Fruit fly (Drosophila melanogaster) whole organism, embryonic: ENCODE measurements around the gene Naam.

Source experiments
- CG10209 ChIP-seq: fragments of 200-800 bp; sonication (Bioruptor generic); optimal IDR thresholded peaks from 3 replicates; lab custom pipeline; 2017; ENCODE audit warnings: missing biosample characterization, mild to moderate bottlenecking, missing genetic modification characterization, missing genetic modification reagents
- CG10274 ChIP-seq: fragments of 200-800 bp; sonication (Bioruptor generic); optimal IDR thresholded peaks from 3 replicates; lab custom pipeline; 2017; ENCODE audit warnings: missing biosample characterization, mild to moderate bottlenecking, missing genetic modification characterization
- CG11504 ChIP-seq: fragments of 200-800 bp; sonication (Bioruptor generic); optimal IDR thresholded peaks from 3 replicates; lab custom pipeline; 2019; ENCODE audit warnings: missing biosample characterization, mild to moderate bottlenecking, missing genetic modification characterization, moderate library complexity
- CG11695 ChIP-seq: fragments of 200-800 bp; sonication (Bioruptor generic); IDR thresholded peaks from 3 replicates; pipeline ENCODE4 v1.3.6; 2022; ENCODE audit warnings: missing biosample characterization, missing genetic modification characterization
- CG12744 ChIP-seq: fragments of 200-800 bp; sonication (Bioruptor generic); optimal IDR thresholded peaks from 2 replicates; lab custom pipeline; 2016; ENCODE audit warnings: missing biosample characterization, missing genetic modification characterization
- CG12769 ChIP-seq: fragments of 200-800 bp; sonication (Bioruptor generic); optimal IDR thresholded peaks from 2 replicates; lab custom pipeline; 2019; ENCODE audit warnings: missing biosample characterization, mild to moderate bottlenecking, missing genetic modification characterization, moderate library complexity
- CG13296 ChIP-seq: fragments of 200-800 bp; sonication (Bioruptor generic); optimal IDR thresholded peaks from 3 replicates; lab custom pipeline; 2018; ENCODE audit warnings: missing biosample characterization, mild to moderate bottlenecking, missing genetic modification characterization
- CG14710 ChIP-seq: fragments of 200-800 bp; sonication (Bioruptor generic); optimal IDR thresholded peaks from 3 replicates; lab custom pipeline; 2019; ENCODE audit warnings: missing biosample characterization, mild to moderate bottlenecking, missing genetic modification characterization, moderate library complexity
- CG15073 ChIP-seq: fragments of 200-800 bp; sonication (Bioruptor generic); optimal IDR thresholded peaks from 2 replicates; lab custom pipeline; 2016; ENCODE audit warnings: missing biosample characterization, missing genetic modification characterization
- CG15479 ChIP-seq: fragments of 200-800 bp; sonication (Bioruptor generic); optimal IDR thresholded peaks from 3 replicates; lab custom pipeline; 2019; ENCODE audit warnings: missing biosample characterization, mild to moderate bottlenecking, missing genetic modification characterization, moderate library complexity
- CG15696 ChIP-seq: fragments of 200-800 bp; sonication (Bioruptor generic); optimal IDR thresholded peaks from 2 replicates; lab custom pipeline; 2019; ENCODE audit warnings: missing biosample characterization, mild to moderate bottlenecking, missing genetic modification characterization, moderate library complexity
- CG1647 ChIP-seq: fragments of 200-800 bp; sonication (Bioruptor generic); optimal IDR thresholded peaks from 3 replicates; lab custom pipeline; 2016; ENCODE audit warnings: missing biosample characterization, missing genetic modification characterization
- CG17568 ChIP-seq: fragments of 200-800 bp; sonication (Bioruptor generic); optimal IDR thresholded peaks from 2 replicates; lab custom pipeline; 2018; ENCODE audit warnings: missing biosample characterization, mild to moderate bottlenecking, missing genetic modification characterization, moderate library complexity
- CG18619 ChIP-seq: fragments of 200-800 bp; sonication (Bioruptor generic); optimal IDR thresholded peaks from 3 replicates; lab custom pipeline; 2017; ENCODE audit warnings: missing biosample characterization, mild to moderate bottlenecking, missing genetic modification characterization
- CG2712 ChIP-seq: fragments of 200-800 bp; optimal IDR thresholded peaks from 3 replicates; lab custom pipeline; 2019; ENCODE audit warnings: missing biosample characterization, mild to moderate bottlenecking, missing genetic modification characterization, moderate library complexity
- CG31365 ChIP-seq: fragments of 200-800 bp; sonication (Bioruptor generic); optimal IDR thresholded peaks from 2 replicates; lab custom pipeline; 2018; ENCODE audit warnings: missing biosample characterization, mild to moderate bottlenecking, missing genetic modification characterization
- CG3995 ChIP-seq: fragments of 200-800 bp; sonication (Bioruptor generic); optimal IDR thresholded peaks from 3 replicates; lab custom pipeline; 2016; ENCODE audit warnings: missing biosample characterization, missing genetic modification characterization
- CG4820 ChIP-seq: fragments of 200-800 bp; sonication (Bioruptor generic); optimal IDR thresholded peaks from 3 replicates; lab custom pipeline; 2016; ENCODE audit warnings: missing biosample characterization, missing genetic modification characterization
- CG6654 ChIP-seq: fragments of 200-800 bp; sonication (Bioruptor generic); optimal IDR thresholded peaks from 2 replicates; lab custom pipeline; 2017; ENCODE audit warnings: missing biosample characterization, mild to moderate bottlenecking, missing genetic modification characterization
- CG6791 ChIP-seq: fragments of 200-800 bp; sonication (Bioruptor generic); IDR thresholded peaks from 3 replicates; pipeline ENCODE4 v1.3.6; 2022; ENCODE audit warnings: missing biosample characterization, missing genetic modification characterization; ENCODE audit not compliant: partially characterized antibody
- CG6854 ChIP-seq: fragments of 200-800 bp; sonication (Bioruptor generic); optimal IDR thresholded peaks from 3 replicates; lab custom pipeline; 2017; ENCODE audit warnings: missing biosample characterization, mild to moderate bottlenecking, missing genetic modification characterization
- CG9215 ChIP-seq: fragments of 200-800 bp; sonication (Bioruptor generic); IDR thresholded peaks from 2 replicates; pipeline ENCODE4 v1.3.6; 2022; ENCODE audit warnings: missing biosample characterization, missing genetic modification characterization
- CG9817 ChIP-seq: fragments of 200-800 bp; sonication (Bioruptor generic); optimal IDR thresholded peaks from 2 replicates; lab custom pipeline; 2018; ENCODE audit warnings: missing biosample characterization, mild to moderate bottlenecking, missing genetic modification characterization, moderate library complexity
- ERR ChIP-seq: fragments of 200-800 bp; sonication (Bioruptor generic); optimal IDR thresholded peaks from 2 replicates; lab custom pipeline; 2016; ENCODE audit warnings: missing biosample characterization, missing genetic modification characterization
- Ets65A ChIP-seq: fragments of 200-800 bp; sonication (Bioruptor generic); peaks from one replicate; lab custom pipeline; 2016; ENCODE audit warnings: missing biosample characterization, missing genetic modification characterization
- Hmr ChIP-seq: fragments of 200-800 bp; sonication (Bioruptor generic); optimal IDR thresholded peaks from 3 replicates; lab custom pipeline; 2017; ENCODE audit warnings: mild to moderate bottlenecking, missing biosample characterization, missing genetic modification reagents, missing genetic modification characterization
- Hr3 ChIP-seq: fragments of 200-800 bp; sonication (Bioruptor generic); optimal IDR thresholded peaks from 3 replicates; lab custom pipeline; 2016; ENCODE audit warnings: missing biosample characterization, missing genetic modification characterization
- MTF-1 ChIP-seq: fragments of 200-800 bp; sonication (Bioruptor generic); optimal IDR thresholded peaks from 2 replicates; lab custom pipeline; 2018; ENCODE audit warnings: missing biosample characterization, mild to moderate bottlenecking, missing genetic modification characterization, borderline replicate concordance
- PHDP ChIP-seq: fragments of 200-800 bp; sonication (Bioruptor generic); optimal IDR thresholded peaks from 3 replicates; lab custom pipeline; 2018; ENCODE audit warnings: missing biosample characterization, mild to moderate bottlenecking, missing genetic modification characterization, moderate library complexity
- Poxn ChIP-seq: fragments of 200-800 bp; sonication (Bioruptor generic); IDR thresholded peaks from 2 replicates; pipeline ENCODE4 v1.3.6; 2022; ENCODE audit warnings: missing biosample characterization, missing genetic modification characterization
- Rfx ChIP-seq: fragments of 200-800 bp; sonication (Bioruptor generic); IDR thresholded peaks from 2 replicates; pipeline ENCODE4 v1.3.6; 2022; ENCODE audit warnings: missing biosample characterization, missing genetic modification characterization
- Spps ChIP-seq: fragments of 200-800 bp; sonication (Bioruptor generic); optimal IDR thresholded peaks from 2 replicates; lab custom pipeline; 2018; ENCODE audit warnings: missing biosample characterization, mild to moderate bottlenecking, missing genetic modification characterization
- ara ChIP-seq: fragments of 200-800 bp; sonication (Bioruptor generic); IDR thresholded peaks from 2 replicates; pipeline ENCODE4 v1.3.6; 2022; ENCODE audit warnings: missing biosample characterization, missing genetic modification characterization
- bcd ChIP-seq: fragments of 200-800 bp; sonication (Bioruptor generic); optimal IDR thresholded peaks from 2 replicates; lab custom pipeline; 2017; ENCODE audit warnings: missing biosample characterization, mild to moderate bottlenecking, missing genetic modification characterization
- br ChIP-seq: fragments of >200 bp; optimal IDR thresholded peaks from 2 replicates; lab custom pipeline; 2017
- chinmo ChIP-seq: fragments of 200-800 bp; sonication (Bioruptor generic); IDR thresholded peaks from 4 replicates; pipeline ENCODE4 v1.3.6; 2022; ENCODE audit warnings: missing biosample characterization, missing genetic modification characterization; ENCODE audit not compliant: partially characterized antibody
- croc ChIP-seq: fragments of 200-800 bp; sonication (Bioruptor generic); conservative IDR thresholded peaks from 3 replicates; pipeline ENCODE4 v1.3.6; 2022; ENCODE audit warnings: missing biosample characterization, missing genetic modification characterization
- fd64A ChIP-seq: fragments of 200-800 bp; sonication (Bioruptor generic); optimal IDR thresholded peaks from 3 replicates; lab custom pipeline; 2018; ENCODE audit warnings: missing biosample characterization, mild to moderate bottlenecking, missing genetic modification characterization
- gfzf ChIP-seq: fragments of 200-800 bp; sonication (Bioruptor generic); optimal IDR thresholded peaks from 2 replicates; lab custom pipeline; 2016; ENCODE audit warnings: missing biosample characterization, mild to moderate bottlenecking, missing genetic modification characterization, moderate library complexity
- grn ChIP-seq: fragments of 200-800 bp; sonication (Bioruptor generic); optimal IDR thresholded peaks from 3 replicates; lab custom pipeline; 2017; ENCODE audit warnings: missing biosample characterization, missing genetic modification characterization
- gt ChIP-seq: fragments of 200-800 bp; sonication (Bioruptor generic); IDR thresholded peaks from 2 replicates; pipeline ENCODE4 v1.3.6; 2022; ENCODE audit warnings: missing biosample characterization, missing genetic modification characterization
- ind ChIP-seq: fragments of 200-800 bp; sonication (Bioruptor generic); optimal IDR thresholded peaks from 3 replicates; lab custom pipeline; 2016; ENCODE audit warnings: missing biosample characterization, missing genetic modification characterization
- insv ChIP-seq, 2 experiments: fragments of 200-800 bp; sonication (Bioruptor generic); optimal IDR thresholded peaks; 3 replicates each; lab custom pipeline; 2016 to 2018; ENCODE audit warnings: missing biosample characterization in 2 of 2, missing genetic modification characterization in 2 of 2
- jumu ChIP-seq: fragments of 200-800 bp; sonication (Bioruptor generic); optimal IDR thresholded peaks from 3 replicates; lab custom pipeline; 2016; ENCODE audit warnings: missing biosample characterization, missing genetic modification characterization
- nmo ChIP-seq: fragments of 200-800 bp; sonication (Bioruptor generic); optimal IDR thresholded peaks from 2 replicates; lab custom pipeline; 2018; ENCODE audit warnings: missing biosample characterization, mild to moderate bottlenecking, missing genetic modification characterization, moderate library complexity
- nom ChIP-seq: fragments of 200-800 bp; sonication (Bioruptor generic); optimal IDR thresholded peaks from 2 replicates; lab custom pipeline; 2017; ENCODE audit warnings: missing biosample characterization, missing genetic modification characterization, mild to moderate bottlenecking, moderate library complexity, missing genetic modification reagents
- rib ChIP-seq: fragments of 200-800 bp; sonication (Bioruptor generic); IDR thresholded peaks from 2 replicates; pipeline ENCODE4 v1.3.6; 2022; ENCODE audit warnings: missing biosample characterization, missing genetic modification characterization
- row ChIP-seq: fragments of 200-800 bp; sonication (Bioruptor generic); IDR thresholded peaks from 3 replicates; pipeline ENCODE4 v1.3.6; 2022; ENCODE audit warnings: missing biosample characterization, missing genetic modification characterization
- sug ChIP-seq: fragments of 200-800 bp; optimal IDR thresholded peaks from 2 replicates; lab custom pipeline; 2019; ENCODE audit warnings: missing biosample characterization, mild to moderate bottlenecking, missing genetic modification characterization, moderate library complexity
- unpg ChIP-seq: fragments of 200-800 bp; sonication (Bioruptor generic); optimal IDR thresholded peaks from 3 replicates; lab custom pipeline; 2018; ENCODE audit warnings: missing biosample characterization, mild to moderate bottlenecking, missing genetic modification characterization, moderate library complexity

Naam gene

dm6 chr3R:19641498-19642065 is 29.7 kb upstream of the Naam start (continued):
- peak; percentile 89 for TF ChIP-seq CG2712 (tag; lab: Kevin White, UChicago)
- no peak for TF ChIP-seq gt (GFP tag; lab: Robert Waterston, UW)
- TF ChIP-seq CG10274 (GFP tag; lab: Kevin White, UChicago) = peak; percentile 58
- TF ChIP-seq CG12769 = peak; percentile 54
- peak; percentile 79 for TF ChIP-seq CG10209 (GFP tag; lab: Kevin White, UChicago)
- TF ChIP-seq CG9817 (tag; lab: Kevin White, UChicago) = peak; percentile 80
- peak; percentile 70 for TF ChIP-seq rib (GFP tag; lab: Robert Waterston, UW)
- TF ChIP-seq CG14710 (tag; lab: Kevin White, UChicago) = peak; percentile 79
- peak; percentile 76 for TF ChIP-seq bcd (GFP tag; lab: Kevin White, UChicago)
- peak; percentile 66 for TF ChIP-seq CG15696 (tag; lab: Kevin White, UChicago)
- TF ChIP-seq CG9215 (GFP tag; lab: Robert Waterston, UW) = no peak; the same call in 1 of the 2 replicates
- TF ChIP-seq PHDP (tag; lab: Kevin White, UChicago) = peak; percentile 96
- peak; percentile 38 for TF ChIP-seq CG3995 (GFP tag; lab: Kevin White, UChicago)
- peak; percentile 89 for TF ChIP-seq Hmr
- peak; percentile 31 for TF ChIP-seq jumu
- TF ChIP-seq nmo (GFP tag; lab: Kevin White, UChicago) = peak; percentile 81
- no peak for TF ChIP-seq gfzf
- peak; percentile 92 for TF ChIP-seq CG11695 (GFP tag; lab: Robert Waterston, UW)
- TF ChIP-seq CG6854 (GFP tag; lab: Kevin White, UChicago) = peak; percentile 85
- peak; percentile 59; the same call in 1 of the 2 replicates for TF ChIP-seq Poxn (GFP tag; lab: Robert Waterston, UW)
- TF ChIP-seq CG17568 (GFP tag; lab: Kevin White, UChicago) = peak; percentile 83
- TF ChIP-seq ind = peak; percentile 77
- peak; percentile 66 for TF ChIP-seq CG4820 (GFP tag; lab: Kevin White, UChicago)
- no peak for TF ChIP-seq CG15479 (GFP tag; lab: Kevin White, UChicago)
- TF ChIP-seq CG6654 (GFP tag; lab: Kevin White, UChicago) = peak; percentile 37
- TF ChIP-seq CG15073 (GFP tag; lab: Kevin White, UChicago) = peak; percentile 30
- TF ChIP-seq br (lab: Kevin White, UChicago) = no peak
- TF ChIP-seq MTF-1 = peak; percentile 75
- TF ChIP-seq Hr3 (GFP tag; lab: Kevin White, UChicago) = peak; percentile 68
- peak; percentile 95 for TF ChIP-seq unpg (GFP tag; lab: Kevin White, UChicago)
- TF ChIP-seq croc = peak; percentile 32; the same call in 1 of the 3 replicates
- peak; percentile 86 for TF ChIP-seq ara (GFP tag; lab: Robert Waterston, UW)
- peak; percentile 86 for TF ChIP-seq row (GFP tag; lab: Robert Waterston, UW)
- peak; percentile 76 for TF ChIP-seq Ets65A (GFP tag; lab: Kevin White, UChicago)
- peak; percentile 31 for TF ChIP-seq ERR (GFP tag; lab: Kevin White, UChicago)
- TF ChIP-seq CG11504 = peak; percentile 92
- peak; percentile 91 for TF ChIP-seq Rfx
- TF ChIP-seq grn = no peak
- peak; percentile 41 for TF ChIP-seq CG12744
- TF ChIP-seq nom = peak; percentile 44
- peak; percentile 93 for TF ChIP-seq CG13296 (GFP tag; lab: Kevin White, UChicago)
- peak; percentile 69 for TF ChIP-seq sug
- peak; percentile 65 for TF ChIP-seq CG31365 (tag; lab: Kevin White, UChicago)
- TF ChIP-seq fd64A (GFP tag; lab: Kevin White, UChicago) = peak; percentile 50
- TF ChIP-seq CG18619 (GFP tag; lab: Kevin White, UChicago) = peak; percentile 77
- TF ChIP-seq Spps = peak; percentile 81
- TF ChIP-seq chinmo (GFP tag; lab: Robert Waterston, UW) = no peak
- TF ChIP-seq CG1647 (GFP tag; lab: Kevin White, UChicago) = peak; percentile 60
- no peak for TF ChIP-seq CG6791
- TF ChIP-seq insv (GFP tag; optimal IDR thresholded peaks at IDR 0.05; lab: Kevin White, UChicago) = peak in 1 of 2 experiments; percentile 2
